Fruit fly (Drosophila melanogaster): ENCODE measurements around the gene CG7990.

CG7990 gene

dm6 chrX:19201630-19202029 lies at the start of gene CG7990 (continued):
- TF ChIP-seq Ets97D (GFP tag; optimal IDR thresholded peaks at IDR 0.05) = peak; percentile 32
- no peak for TF ChIP-seq Dbx (GFP tag; IDR thresholded peaks at IDR 0.05)
- TF ChIP-seq gsb (GFP tag; IDR thresholded peaks at IDR 0.05) = no peak
- 0 out of 4 replicates have a peak, but pooled peaks have one; percentile 29 for TF ChIP-seq chinmo (GFP tag; IDR thresholded peaks at IDR 0.05; ENCODE audit: partially characterized antibody)
- no peak for TF ChIP-seq CG7556 (GFP tag; optimal IDR thresholded peaks at IDR 0.05)
- no peak for TF ChIP-seq CG15073 (GFP tag; optimal IDR thresholded peaks at IDR 0.05)
- TF ChIP-seq bsh (GFP tag; optimal IDR thresholded peaks at IDR 0.05) = no peak
- TF ChIP-seq kay (GFP tag; optimal IDR thresholded peaks at IDR 0.05) = no peak
- no peak for TF ChIP-seq rib (GFP tag; IDR thresholded peaks at IDR 0.05)
- no peak for TF ChIP-seq CG14667 (GFP tag; IDR thresholded peaks at IDR 0.05)
- TF ChIP-seq CG6254 (GFP tag; optimal IDR thresholded peaks at IDR 0.05) = no peak
- TF ChIP-seq peb (GFP tag; IDR thresholded peaks at IDR 0.05) = no peak
- TF ChIP-seq row (GFP tag; IDR thresholded peaks at IDR 0.05) = no peak; the same call in 2 of the 3 replicates
- no peak for TF ChIP-seq wor (GFP tag; IDR thresholded peaks at IDR 0.05)
- peak; percentile 27 for TF ChIP-seq CG12659 (GFP tag; optimal IDR thresholded peaks at IDR 0.05)
- no peak for TF ChIP-seq bowl (GFP tag; IDR thresholded peaks at IDR 0.05)
- no peak; the same call in 1 of the 2 replicates for TF ChIP-seq crol (GFP tag; IDR thresholded peaks at IDR 0.05)
- no peak for TF ChIP-seq CG18262 (tag; optimal IDR thresholded peaks at IDR 0.05)
- no peak for TF ChIP-seq D19B (GFP tag; optimal IDR thresholded peaks at IDR 0.05)
- TF ChIP-seq H2.0 (GFP tag; IDR thresholded peaks at IDR 0.05) = no peak
- no peak for TF ChIP-seq zf30C (GFP tag; optimal IDR thresholded peaks at IDR 0.05)
- no peak for TF ChIP-seq CG12769 (tag; optimal IDR thresholded peaks at IDR 0.05)
- TF ChIP-seq CG7271 (tag; optimal IDR thresholded peaks at IDR 0.05) = no peak
- no peak for TF ChIP-seq CG10654 (GFP tag; optimal IDR thresholded peaks at IDR 0.05)
- peak; percentile 38; the same call in 1 of the 2 replicates for TF ChIP-seq ato (GFP tag; IDR thresholded peaks at IDR 0.05; ENCODE audit: partially characterized antibody)
- no peak for TF ChIP-seq pan (optimal IDR thresholded peaks at IDR 0.05)
- no peak for TF ChIP-seq pan (GFP tag; optimal IDR thresholded peaks at IDR 0.05 in 1 of 2, IDR thresholded peaks at IDR 0.05 in 1 of 2)
- TF ChIP-seq CG8290 (GFP tag; optimal IDR thresholded peaks at IDR 0.05) = no peak
- peak in 1 of 2 experiments; percentile 61 for TF ChIP-seq CG8290 (tag; optimal IDR thresholded peaks at IDR 0.05)
- TF ChIP-seq PHDP (tag; optimal IDR thresholded peaks at IDR 0.05) = no peak
- no peak for TF ChIP-seq cwo (GFP tag; optimal IDR thresholded peaks at IDR 0.05)
- no peak for TF ChIP-seq CG11247 (GFP tag; IDR thresholded peaks at IDR 0.05)
- no peak for TF ChIP-seq abd-A (tag; optimal IDR thresholded peaks at IDR 0.05)
- no peak for TF ChIP-seq CG3407 (GFP tag; optimal IDR thresholded peaks at IDR 0.05)
- no peak for TF ChIP-seq Sin3A (optimal IDR thresholded peaks at IDR 0.05)
- TF ChIP-seq schlank (tag; optimal IDR thresholded peaks at IDR 0.05) = no peak
- peak; percentile 16 for TF ChIP-seq bcd (GFP tag; optimal IDR thresholded peaks at IDR 0.05)
- no peak for TF ChIP-seq CG11085 (GFP tag; IDR thresholded peaks at IDR 0.05)
- TF ChIP-seq Kr (GFP tag; optimal IDR thresholded peaks at IDR 0.05) = no peak
- TF ChIP-seq CG31441 (GFP tag; IDR thresholded peaks at IDR 0.05) = no peak
- TF ChIP-seq Abd-B (GFP tag; optimal IDR thresholded peaks at IDR 0.05) = no peak
- TF ChIP-seq pzg (GFP tag; optimal IDR thresholded peaks at IDR 0.05) = peak; percentile 73
- peak; percentile 95 for TF ChIP-seq stwl (tag; optimal IDR thresholded peaks at IDR 0.05)
- no peak for TF ChIP-seq HmgD (GFP tag; optimal IDR thresholded peaks at IDR 0.05)
- TF ChIP-seq cg (GFP tag; optimal IDR thresholded peaks at IDR 0.05) = no peak
- no peak for TF ChIP-seq shn (GFP tag; optimal IDR thresholded peaks at IDR 0.05)
- TF ChIP-seq ase (GFP tag; IDR thresholded peaks at IDR 0.05) = no peak
- TF ChIP-seq dan (GFP tag; IDR thresholded peaks at IDR 0.05) = no peak
- no peak for TF ChIP-seq lilli (GFP tag; optimal IDR thresholded peaks at IDR 0.05)
- no peak for TF ChIP-seq CG10267 (tag; optimal IDR thresholded peaks at IDR 0.05)
- TF ChIP-seq CG34376 (GFP tag; optimal IDR thresholded peaks at IDR 0.05) = no peak
- TF ChIP-seq CG3847 (GFP tag; IDR thresholded peaks at IDR 0.05) = no peak
- no peak for TF ChIP-seq CG16779 (GFP tag; IDR thresholded peaks at IDR 0.05)

Measured in whole organism, embryonic.